Worm (Caenorhabditis elegans) whole organism, mixed stage, embryonic: ENCODE data around the gene ZK1010.4.

ENCODE experiments used
- blmp-1 ChIP-seq: fragments of 150-350 bp; optimal IDR thresholded peaks from 2 replicates; lab custom pipeline; 2014; ENCODE audit warnings: missing biosample characterization, missing genetic modification characterization
- ces-1 ChIP-seq: fragments of 150-350 bp; optimal IDR thresholded peaks from 2 replicates; lab custom pipeline; 2014; ENCODE audit warnings: missing biosample characterization, missing genetic modification reagents, missing genetic modification characterization
- lsy-2 ChIP-seq: fragments of 150-350 bp; optimal IDR thresholded peaks from 2 replicates; lab custom pipeline; 2014; ENCODE audit warnings: missing biosample characterization, missing genetic modification characterization
- mep-1 ChIP-seq: fragments of 150-350 bp; optimal IDR thresholded peaks from 2 replicates; lab custom pipeline; 2017; ENCODE audit warnings: missing biosample characterization, missing genetic modification reagents, missing genetic modification characterization, inconsistent platforms
- nhr-237 ChIP-seq: fragments of 150-350 bp; optimal IDR thresholded peaks from 2 replicates; lab custom pipeline; 2014; ENCODE audit warnings: missing biosample characterization, missing genetic modification characterization
- nhr-28 ChIP-seq: fragments of 150-350 bp; optimal IDR thresholded peaks from 2 replicates; lab custom pipeline; 2014; ENCODE audit warnings: missing biosample characterization, missing genetic modification characterization
- unc-39 ChIP-seq: fragments of 150-350 bp; optimal IDR thresholded peaks from 2 replicates; lab custom pipeline; 2014; ENCODE audit warnings: missing biosample characterization, missing genetic modification characterization
- zip-8 ChIP-seq: fragments of 150-350 bp; optimal IDR thresholded peaks from 2 replicates; lab custom pipeline; 2014; ENCODE audit warnings: missing biosample characterization, missing genetic modification characterization

DNA sequence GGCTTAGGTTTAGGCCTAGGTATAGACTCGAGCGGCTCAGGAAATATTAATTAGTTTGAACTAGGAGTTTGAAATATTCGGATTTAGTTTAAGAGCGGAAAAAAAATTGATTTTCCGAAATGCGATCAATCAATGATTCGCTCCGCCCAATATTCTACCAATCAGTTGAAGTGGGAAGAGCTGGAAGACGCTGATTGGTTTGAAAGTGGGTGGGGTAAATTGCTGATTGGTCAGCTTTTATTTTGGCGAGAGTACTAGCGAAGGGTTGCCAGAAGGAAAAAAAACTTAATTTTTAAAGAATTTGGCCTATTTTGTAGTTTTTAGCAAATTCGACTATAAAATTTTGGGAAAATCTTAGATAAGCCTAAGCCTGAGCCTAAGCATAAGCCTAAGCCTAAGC lies 36.8 kb upstream of the ZK1010.4 start:
- TF ChIP-seq mep-1 (tag; lab: Kevin White, UChicago) (no peak), lsy-2 (no peak), nhr-237 (no peak), unc-39 (tag; lab: Kevin White, UChicago) (no peak), zip-8 (tag; lab: Kevin White, UChicago) (no peak), blmp-1 (tag; lab: Kevin White, UChicago) (no peak), nhr-28 (tag; lab: Kevin White, UChicago) (no peak), ces-1 (no peak)
